Worm (Caenorhabditis elegans): ENCODE measurements around the gene C24F3.2.

DNA sequence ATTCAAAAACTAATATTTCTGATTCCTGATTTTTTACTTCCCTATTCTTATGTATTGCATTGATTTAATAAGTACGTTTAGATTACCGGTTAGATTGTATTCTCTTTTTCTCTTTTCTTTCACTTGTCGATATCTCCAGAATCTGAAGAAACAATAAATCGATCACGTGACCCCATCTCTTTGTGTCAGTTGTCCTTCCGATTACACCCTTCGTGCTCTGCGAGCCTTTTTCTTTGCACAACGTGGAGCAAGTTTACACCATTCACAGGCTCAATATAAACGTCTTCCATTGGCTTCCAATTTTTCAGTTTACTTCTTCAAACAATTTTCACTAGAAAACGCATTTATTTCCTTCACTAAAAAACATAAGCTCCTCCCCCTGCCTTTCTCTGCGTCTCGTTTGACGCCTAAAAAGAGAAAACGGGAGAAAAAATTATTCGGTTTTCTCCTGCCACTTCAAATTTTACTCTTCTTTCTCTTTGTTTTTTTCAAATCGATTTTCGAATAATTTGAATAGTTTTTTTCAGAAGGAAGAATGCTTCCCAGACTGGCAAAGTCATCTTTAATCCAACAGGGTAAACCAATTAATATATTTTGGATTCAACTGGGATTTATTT, 42.1 kb upstream of the C24F3.2 start, which contains the start of gene gta-1:
- TF ChIP-seq ref-1 (GFP tag; conservative IDR thresholded peaks at IDR 0.05) = no peak
- no peak for TF ChIP-seq med-1 (GFP tag; optimal IDR thresholded peaks at IDR 0.05; ENCODE audit: insufficient read depth)
- TF ChIP-seq ztf-23 (GFP tag; IDR thresholded peaks at IDR 0.05) = no peak
- no peak for TF ChIP-seq flt-1 (GFP tag; IDR thresholded peaks at IDR 0.05)

Measured in whole organism, midembryonic.